Worm (Caenorhabditis elegans): ENCODE data around the gene C27H5.6.

DNA sequence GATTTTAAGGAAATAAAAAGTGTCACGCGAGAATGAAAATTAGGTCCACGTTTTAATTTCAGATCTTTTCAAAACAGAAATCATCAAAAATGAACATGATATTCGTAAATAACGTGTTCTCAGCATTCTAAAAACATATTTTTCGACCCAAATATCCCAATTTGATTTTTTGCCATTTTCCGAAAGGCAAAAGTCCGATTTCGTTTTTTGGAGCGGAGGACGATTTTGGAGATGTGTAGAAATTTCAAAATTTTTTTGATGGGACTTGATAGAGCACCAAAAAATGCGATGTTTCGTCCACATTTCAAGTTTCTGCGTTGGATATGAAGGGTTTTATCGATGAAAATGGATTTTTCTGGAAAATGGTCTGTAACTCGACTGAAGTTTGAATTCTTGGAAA is 43.7 kb upstream of the C27H5.6 start:
- TF ChIP-seq him-1 (tag; optimal IDR thresholded peaks at IDR 0.05): no peak
- TF ChIP-seq dao-5 (tag; optimal IDR thresholded peaks at IDR 0.05): no peak
- no peak for TF ChIP-seq W03F9.2 (tag; optimal IDR thresholded peaks at IDR 0.05)

Data from whole organism, L4/young adult.